Worm (Caenorhabditis elegans): ENCODE results near the gene mrps-5.

DNA sequence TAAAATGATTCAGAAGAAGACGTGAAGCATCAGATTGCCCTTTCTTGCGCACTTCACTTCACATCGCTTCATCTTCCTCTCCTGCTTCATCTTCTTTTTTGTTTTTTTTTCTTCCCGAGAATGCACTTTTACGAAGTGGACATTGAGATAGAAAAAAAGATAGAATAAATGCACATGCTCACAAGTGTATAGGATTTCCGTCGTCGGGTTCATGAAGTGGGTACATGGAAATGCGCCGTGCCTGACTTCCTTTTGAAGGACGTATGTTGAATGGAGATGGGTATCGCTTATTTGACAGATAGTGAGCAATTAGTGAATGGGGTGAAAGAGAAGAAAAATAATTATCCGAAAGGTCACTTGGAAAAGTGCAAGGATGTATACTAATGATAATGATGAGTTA is 33.2 kb upstream of the mrps-5 start:
- peak in 1 of 3 experiments; percentile 25 for TF ChIP-seq ceh-82 (tag; optimal IDR thresholded peaks at IDR 0.05)
- no peak for TF ChIP-seq sox-4 (tag; optimal IDR thresholded peaks at IDR 0.05)
- peak; percentile 94 for TF ChIP-seq fkh-10 (GFP tag; optimal IDR thresholded peaks at IDR 0.05)
- no peak for TF ChIP-seq nhr-90 (tag; optimal IDR thresholded peaks at IDR 0.05; ENCODE audit: poor library complexity)
- TF ChIP-seq unc-62 (GFP tag; optimal IDR thresholded peaks at IDR 0.05): no peak
- TF ChIP-seq unc-130 (tag; optimal IDR thresholded peaks at IDR 0.05): no peak
- no peak for TF ChIP-seq lin-13 (GFP tag; optimal IDR thresholded peaks at IDR 0.05)
- no peak for TF ChIP-seq mdl-1 (tag; optimal IDR thresholded peaks at IDR 0.05)
- TF ChIP-seq efl-1 (optimal IDR thresholded peaks at IDR 0.05): no peak
- peak in 1 of 2 experiments; percentile 87 for TF ChIP-seq efl-1 (GFP tag; optimal IDR thresholded peaks at IDR 0.05 in 1 of 2)
- TF ChIP-seq nhr-11 (tag; optimal IDR thresholded peaks at IDR 0.05): no peak
- TF ChIP-seq tbx-2 (tag; optimal IDR thresholded peaks at IDR 0.05): peak; percentile 20
- TF ChIP-seq snpc-4 (tag; optimal IDR thresholded peaks at IDR 0.05): no peak

Measured in whole organism, L1 larva.